In the genomic region with DNA sequence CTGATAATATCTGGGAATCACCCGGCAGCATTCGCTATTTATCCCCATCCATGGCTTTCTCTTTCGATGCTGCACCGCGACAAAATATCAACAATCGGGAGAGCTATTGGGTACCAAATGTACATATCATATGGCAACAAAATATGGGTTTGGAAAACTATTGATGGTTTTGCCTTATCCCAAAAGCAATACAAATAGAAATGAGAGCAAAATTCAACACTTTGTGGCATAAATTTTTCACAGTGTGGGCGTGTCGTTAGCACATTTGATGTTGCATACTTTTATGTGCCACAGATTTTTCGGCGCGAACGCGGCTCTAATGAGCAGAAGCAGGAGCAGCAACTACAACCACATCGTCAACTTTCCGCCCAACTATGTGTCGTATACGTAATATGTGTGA, we compare ENCODE assay signal across 1 fruit fly cellular context.
A peak's percentile ranks its signal among the peaks of the same experiment; 100 is the strongest.
TF ChIP-seq lines count a peak whose summit lies in the region.

No protein-coding gene starts in this region.

TF ChIP-seq in whole organism, embryonic, 481 proteins besides CTCF, POLR2A, EP300 and RAD21 (continued from another document):
- peak; percentile 2 for TF ChIP-seq nmo (GFP tag; optimal IDR thresholded peaks at IDR 0.05; lab: Kevin White, UChicago)
- TF ChIP-seq bsh (GFP tag; optimal IDR thresholded peaks at IDR 0.05; lab: Kevin White, UChicago): peak in 1 of 2 experiments; percentile 39
- no peak for TF ChIP-seq ttk (GFP tag; IDR thresholded peaks at IDR 0.05; lab: Robert Waterston, UW)
- peak in 1 of 2 experiments; percentile 36 for TF ChIP-seq dpn (GFP tag; optimal IDR thresholded peaks at IDR 0.05; lab: Kevin White, UChicago)
- peak; percentile 22 for TF ChIP-seq CG2120 (GFP tag; optimal IDR thresholded peaks at IDR 0.05; lab: Kevin White, UChicago)
- TF ChIP-seq CG5245 (GFP tag; optimal IDR thresholded peaks at IDR 0.05; lab: Kevin White, UChicago): no peak
- no peak for TF ChIP-seq CG43689 (GFP tag; IDR thresholded peaks at IDR 0.05; lab: Robert Waterston, UW)
- TF ChIP-seq CG15514 (GFP tag; optimal IDR thresholded peaks at IDR 0.05; lab: Kevin White, UChicago): peak; percentile 1
- TF ChIP-seq mam (GFP tag; optimal IDR thresholded peaks at IDR 0.05; lab: Kevin White, UChicago): peak; percentile 9
- TF ChIP-seq chif (GFP tag; optimal IDR thresholded peaks at IDR 0.05; lab: Kevin White, UChicago): no peak
- 0 out of 2 replicates have a peak, but pooled peaks have one; percentile 29 for TF ChIP-seq Atf6 (GFP tag; IDR thresholded peaks at IDR 0.05; lab: Robert Waterston, UW)
- peak; percentile 6 for TF ChIP-seq pum (GFP tag; optimal IDR thresholded peaks at IDR 0.05; lab: Kevin White, UChicago)
- TF ChIP-seq E2f2 (GFP tag; IDR thresholded peaks at IDR 0.05; lab: Robert Waterston, UW): no peak
- TF ChIP-seq ftz-f1 (GFP tag; optimal IDR thresholded peaks at IDR 0.05; lab: Kevin White, UChicago): no peak
- TF ChIP-seq CrebB (tag; optimal IDR thresholded peaks at IDR 0.05; lab: Kevin White, UChicago): no peak
- TF ChIP-seq scrt (GFP tag; optimal IDR thresholded peaks at IDR 0.05; lab: Kevin White, UChicago): no peak
- TF ChIP-seq CG15073 (GFP tag; optimal IDR thresholded peaks at IDR 0.05; lab: Kevin White, UChicago): no peak
- TF ChIP-seq PHDP (tag; optimal IDR thresholded peaks at IDR 0.05; lab: Kevin White, UChicago): peak; percentile 24
- TF ChIP-seq Hr51 (GFP tag; optimal IDR thresholded peaks at IDR 0.05; lab: Kevin White, UChicago): peak in 1 of 2 experiments; percentile 29
- TF ChIP-seq fd96Cb (tag; optimal IDR thresholded peaks at IDR 0.05; lab: Kevin White, UChicago): peak; percentile 14
- TF ChIP-seq CG17328 (GFP tag; IDR thresholded peaks at IDR 0.05; lab: Robert Waterston, UW): 0 out of 2 replicates have a peak, but pooled peaks have one; percentile 25
- no peak; the same call in 3 of the 4 replicates for TF ChIP-seq Gug (GFP tag; IDR thresholded peaks at IDR 0.05; lab: Robert Waterston, UW)
- peak; percentile 86 for TF ChIP-seq Med (GFP tag; lab: Kevin White, UChicago)
- TF ChIP-seq dmrt99B (tag; optimal IDR thresholded peaks at IDR 0.05; lab: Kevin White, UChicago): peak; percentile 23
- no peak for TF ChIP-seq lov (optimal IDR thresholded peaks at IDR 0.05; lab: Kevin White, UChicago)
- no peak for TF ChIP-seq lov (GFP tag; IDR thresholded peaks at IDR 0.05; lab: Robert Waterston, UW)
- no peak for TF ChIP-seq pros (GFP tag; optimal IDR thresholded peaks at IDR 0.05; lab: Kevin White, UChicago)
- peak; percentile 63 for TF ChIP-seq sens (GFP tag; lab: Kevin White, UChicago)
- peak; percentile 44 for TF ChIP-seq lmd (GFP tag; IDR thresholded peaks at IDR 0.05; lab: Robert Waterston, UW)
- TF ChIP-seq org-1 (GFP tag; optimal IDR thresholded peaks at IDR 0.05; lab: Kevin White, UChicago): peak; percentile 0
- TF ChIP-seq CG3407 (GFP tag; optimal IDR thresholded peaks at IDR 0.05; lab: Kevin White, UChicago): no peak
- no peak for TF ChIP-seq CG3065 (GFP tag; optimal IDR thresholded peaks at IDR 0.05; lab: Kevin White, UChicago)
- peak; percentile 14; the same call in 1 of the 2 replicates for TF ChIP-seq CG10366 (GFP tag; IDR thresholded peaks at IDR 0.05; lab: Robert Waterston, UW)
- 0 out of 2 replicates have a peak, but pooled peaks have one; percentile 15 for TF ChIP-seq Ada2b (GFP tag; IDR thresholded peaks at IDR 0.05; lab: Robert Waterston, UW)
- TF ChIP-seq phol (tag; optimal IDR thresholded peaks at IDR 0.05; lab: Kevin White, UChicago): peak; percentile 29
- peak; percentile 37 for TF ChIP-seq CG11504 (tag; optimal IDR thresholded peaks at IDR 0.05; lab: Kevin White, UChicago)
- TF ChIP-seq CG10462 (GFP tag; optimal IDR thresholded peaks at IDR 0.05; lab: Kevin White, UChicago): no peak
- TF ChIP-seq Stat92E (GFP tag; optimal IDR thresholded peaks at IDR 0.05; lab: Kevin White, UChicago): no peak
- TF ChIP-seq Ssrp (tag; optimal IDR thresholded peaks at IDR 0.05; lab: Kevin White, UChicago): peak; percentile 8
- TF ChIP-seq Xbp1 (GFP tag; optimal IDR thresholded peaks at IDR 0.05; lab: Kevin White, UChicago): peak; percentile 33
- TF ChIP-seq CG30431 (GFP tag; optimal IDR thresholded peaks at IDR 0.05; lab: Kevin White, UChicago): no peak
- TF ChIP-seq al (GFP tag; IDR thresholded peaks at IDR 0.05; lab: Robert Waterston, UW): 0 out of 2 replicates have a peak, but pooled peaks have one; percentile 10
- no peak for TF ChIP-seq CG18011 (GFP tag; optimal IDR thresholded peaks at IDR 0.05; lab: Kevin White, UChicago)
- TF ChIP-seq CG2712 (tag; optimal IDR thresholded peaks at IDR 0.05; lab: Kevin White, UChicago): peak; percentile 5
- TF ChIP-seq dysf (GFP tag; IDR thresholded peaks at IDR 0.05; lab: Robert Waterston, UW): 0 out of 3 replicates have a peak, but pooled peaks have one; percentile 40
- TF ChIP-seq Hr78 (GFP tag; optimal IDR thresholded peaks at IDR 0.05; lab: Kevin White, UChicago): no peak
- TF ChIP-seq CG1603 (tag; optimal IDR thresholded peaks at IDR 0.05; lab: Kevin White, UChicago): peak; percentile 64
- peak; percentile 56 for TF ChIP-seq Blimp-1 (GFP tag; optimal IDR thresholded peaks at IDR 0.05; lab: Kevin White, UChicago)
- no peak for TF ChIP-seq prd (optimal IDR thresholded peaks at IDR 0.05; lab: Kevin White, UChicago)
- peak; percentile 28; the same call in 1 of the 3 replicates for TF ChIP-seq prd (GFP tag; IDR thresholded peaks at IDR 0.05; lab: Robert Waterston, UW)
- peak; percentile 22 for TF ChIP-seq Hsf (GFP tag; optimal IDR thresholded peaks at IDR 0.05; lab: Kevin White, UChicago)
- TF ChIP-seq Ets65A (GFP tag; lab: Kevin White, UChicago): peak; percentile 67
- peak; percentile 5 for TF ChIP-seq CG2678 (tag; optimal IDR thresholded peaks at IDR 0.05; lab: Kevin White, UChicago)
- no peak for TF ChIP-seq E2f1 (GFP tag; IDR thresholded peaks at IDR 0.05; lab: Robert Waterston, UW)
- no peak for TF ChIP-seq Myb (GFP tag; optimal IDR thresholded peaks at IDR 0.05; lab: Kevin White, UChicago)
- no peak for TF ChIP-seq Vsx1 (GFP tag; optimal IDR thresholded peaks at IDR 0.05; lab: Kevin White, UChicago)
